Fruit fly (Drosophila melanogaster) whole organism, embryonic: ENCODE results near the gene CG42340.
A peak's percentile ranks its signal among the peaks of the same experiment; 100 is the strongest.

Source experiments
- Atf3 ChIP-seq: fragments of 200-800 bp; sonication (Bioruptor generic); optimal IDR thresholded peaks from 3 replicates; lab custom pipeline; 2016; ENCODE audit warnings: missing biosample characterization, missing genetic modification characterization
- Atf6 ChIP-seq: fragments of 200-800 bp; sonication (Bioruptor generic); IDR thresholded peaks from 2 replicates; pipeline ENCODE4 v1.3.6; 2022; ENCODE audit warnings: missing biosample characterization, missing genetic modification characterization
- CG10431 ChIP-seq: fragments of 200-800 bp; sonication (Bioruptor generic); optimal IDR thresholded peaks from 3 replicates; lab custom pipeline; 2018; ENCODE audit warnings: missing biosample characterization, mild to moderate bottlenecking, missing genetic modification characterization
- CG11247 ChIP-seq: fragments of 200-800 bp; sonication (Bioruptor generic); IDR thresholded peaks from 2 replicates; pipeline ENCODE4 v1.3.6; 2022; ENCODE audit warnings: missing biosample characterization, missing genetic modification characterization
- CG11398 ChIP-seq: fragments of 200-800 bp; sonication (Bioruptor generic); optimal IDR thresholded peaks from 2 replicates; lab custom pipeline; 2016; ENCODE audit warnings: missing biosample characterization, missing genetic modification characterization
- CG13894 ChIP-seq: fragments of 200-800 bp; sonication (Bioruptor generic); optimal IDR thresholded peaks from 3 replicates; lab custom pipeline; 2018; ENCODE audit warnings: missing biosample characterization, mild to moderate bottlenecking, missing genetic modification characterization, moderate library complexity
- CG14441 ChIP-seq: fragments of 200-800 bp; sonication (Bioruptor generic); IDR thresholded peaks from 2 replicates; pipeline ENCODE4 v1.3.6; 2022; ENCODE audit warnings: missing biosample characterization, missing genetic modification characterization
- CG14860 ChIP-seq: fragments of 200-800 bp; sonication (Bioruptor generic); IDR thresholded peaks from 3 replicates; pipeline ENCODE4 v1.3.6; 2022; ENCODE audit warnings: missing biosample characterization, missing genetic modification characterization; ENCODE audit not compliant: partially characterized antibody
- CG14965 ChIP-seq: fragments of 200-800 bp; sonication (Bioruptor generic); optimal IDR thresholded peaks from 2 replicates; lab custom pipeline; 2016; ENCODE audit warnings: missing biosample characterization, missing genetic modification characterization, borderline replicate concordance
- CG17359 ChIP-seq: fragments of 200-800 bp; sonication (Bioruptor generic); optimal IDR thresholded peaks from 3 replicates; lab custom pipeline; 2018; ENCODE audit warnings: missing biosample characterization, mild to moderate bottlenecking, missing genetic modification characterization, moderate library complexity
- CG17612 ChIP-seq: fragments of 200-800 bp; sonication (Bioruptor generic); IDR thresholded peaks from 2 replicates; pipeline ENCODE4 v1.3.6; 2022; ENCODE audit warnings: missing biosample characterization, missing genetic modification characterization
- CG18476 ChIP-seq: fragments of 200-800 bp; sonication (Bioruptor generic); optimal IDR thresholded peaks from 2 replicates; lab custom pipeline; 2016; ENCODE audit warnings: missing biosample characterization, mild to moderate bottlenecking, missing genetic modification characterization
- CG18764 ChIP-seq: fragments of 200-800 bp; sonication (Bioruptor generic); optimal IDR thresholded peaks from 3 replicates; lab custom pipeline; 2016; ENCODE audit warnings: missing biosample characterization, missing genetic modification characterization
- CG30020 ChIP-seq: fragments of 200-800 bp; optimal IDR thresholded peaks from 2 replicates; lab custom pipeline; 2019; ENCODE audit warnings: missing biosample characterization, mild to moderate bottlenecking, missing genetic modification characterization, moderate library complexity
- CG32767 ChIP-seq: fragments of 200-800 bp; sonication (Bioruptor generic); IDR thresholded peaks from 2 replicates; pipeline ENCODE4 v1.3.6; 2022; ENCODE audit warnings: missing biosample characterization, missing genetic modification characterization
- CG7357 ChIP-seq: fragments of 200-800 bp; sonication (Bioruptor generic); IDR thresholded peaks from 3 replicates; pipeline ENCODE4 v1.3.6; 2022; ENCODE audit warnings: missing biosample characterization, missing genetic modification characterization
- CG7839 ChIP-seq: fragments of 200-800 bp; sonication (Bioruptor generic); optimal IDR thresholded peaks from 3 replicates; lab custom pipeline; 2018; ENCODE audit warnings: missing biosample characterization, mild to moderate bottlenecking, missing genetic modification characterization, moderate library complexity
- CG8281 ChIP-seq: fragments of 200-800 bp; sonication (Bioruptor generic); optimal IDR thresholded peaks from 2 replicates; lab custom pipeline; 2018; ENCODE audit warnings: missing biosample characterization, mild to moderate bottlenecking, missing genetic modification characterization, moderate library complexity
- CG8924 ChIP-seq: fragments of 200-800 bp; optimal IDR thresholded peaks from 3 replicates; lab custom pipeline; 2019; ENCODE audit warnings: missing biosample characterization, mild to moderate bottlenecking, missing genetic modification characterization, moderate library complexity
- CG9797 ChIP-seq: fragments of 200-800 bp; sonication (Bioruptor generic); optimal IDR thresholded peaks from 3 replicates; lab custom pipeline; 2018; ENCODE audit warnings: missing biosample characterization, mild to moderate bottlenecking, missing genetic modification characterization
- CkIIα-i1 ChIP-seq: fragments of 200-800 bp; sonication (Bioruptor generic); IDR thresholded peaks from 2 replicates; pipeline ENCODE4 v1.3.6; 2022; ENCODE audit warnings: missing biosample characterization, missing genetic modification characterization
- Dp ChIP-seq: fragments of 200-800 bp; sonication (Bioruptor generic); optimal IDR thresholded peaks from 2 replicates; lab custom pipeline; 2018; ENCODE audit warnings: missing biosample characterization, mild to moderate bottlenecking, missing genetic modification characterization, moderate library complexity
- HLH3B ChIP-seq: fragments of 200-800 bp; sonication (Bioruptor generic); IDR thresholded peaks from 2 replicates; pipeline ENCODE4 v1.3.6; 2022; ENCODE audit warnings: missing biosample characterization, missing genetic modification characterization
- Hand ChIP-seq: fragments of 200-800 bp; sonication (Bioruptor generic); optimal IDR thresholded peaks from 2 replicates; lab custom pipeline; 2017; ENCODE audit warnings: mild to moderate bottlenecking, missing biosample characterization, missing genetic modification reagents, missing genetic modification characterization
- Lhr ChIP-seq: fragments of 200-800 bp; sonication (Bioruptor generic); optimal IDR thresholded peaks from 3 replicates; lab custom pipeline; 2017; ENCODE audit warnings: mild to moderate bottlenecking, missing biosample characterization, missing genetic modification reagents, missing genetic modification characterization
- MBD-R2 ChIP-seq: fragments of 200-800 bp; sonication (Bioruptor generic); IDR thresholded peaks from 2 replicates; pipeline ENCODE4 v1.3.6; 2022; ENCODE audit warnings: missing biosample characterization, missing genetic modification characterization
- MESR4 ChIP-seq: fragments of 200-800 bp; sonication (Bioruptor generic); optimal IDR thresholded peaks from 2 replicates; lab custom pipeline; 2018; ENCODE audit warnings: missing biosample characterization, mild to moderate bottlenecking, missing genetic modification characterization, moderate library complexity
- Max ChIP-seq: fragments of 200-800 bp; sonication (Bioruptor generic); optimal IDR thresholded peaks from 2 replicates; lab custom pipeline; 2016; ENCODE audit warnings: missing biosample characterization, mild to moderate bottlenecking, missing genetic modification characterization
- Neu2 ChIP-seq: fragments of 200-800 bp; sonication (Bioruptor generic); optimal IDR thresholded peaks from 3 replicates; lab custom pipeline; 2016; ENCODE audit warnings: missing biosample characterization, missing genetic modification characterization, borderline replicate concordance
- Sox100B ChIP-seq: fragments of 200-800 bp; sonication (Bioruptor generic); optimal IDR thresholded peaks from 3 replicates; lab custom pipeline; 2018; ENCODE audit warnings: missing biosample characterization, mild to moderate bottlenecking, missing genetic modification characterization
- Stat92E ChIP-seq, 3 experiments: fragments of >200 bp in 2 of 3; fragments of 200-800 bp in 1 of 3; sonication (Bioruptor generic) in 1 of 3; optimal IDR thresholded peaks; 2 replicates each; lab custom pipeline; 2017 to 2019; ENCODE audit warnings: missing biosample characterization in 3 of 3, missing genetic modification characterization in 3 of 3, mild to moderate bottlenecking in 1 of 3, moderate library complexity in 1 of 3
- bcd ChIP-seq: fragments of 200-800 bp; sonication (Bioruptor generic); optimal IDR thresholded peaks from 2 replicates; lab custom pipeline; 2017; ENCODE audit warnings: missing biosample characterization, mild to moderate bottlenecking, missing genetic modification characterization
- bowl ChIP-seq: fragments of 200-800 bp; sonication (Bioruptor generic); IDR thresholded peaks from 2 replicates; pipeline ENCODE4 v1.3.6; 2022; ENCODE audit warnings: missing biosample characterization, missing genetic modification characterization
- cas ChIP-seq: fragments of 200-800 bp; sonication (Bioruptor generic); IDR thresholded peaks from 2 replicates; pipeline ENCODE4 v1.3.6; 2022; ENCODE audit warnings: missing biosample characterization, missing genetic modification characterization
- chm ChIP-seq: fragments of 200-800 bp; sonication (Bioruptor generic); IDR thresholded peaks from 2 replicates; pipeline ENCODE4 v1.3.6; 2022; ENCODE audit warnings: missing biosample characterization, missing genetic modification characterization
- corto ChIP-seq: fragments of 200-800 bp; sonication (Bioruptor generic); optimal IDR thresholded peaks from 2 replicates; lab custom pipeline; 2016; ENCODE audit warnings: missing biosample characterization, mild to moderate bottlenecking, missing genetic modification characterization, moderate library complexity
- crc ChIP-seq: fragments of 200-800 bp; sonication (Bioruptor generic); optimal IDR thresholded peaks from 2 replicates; lab custom pipeline; 2016; ENCODE audit warnings: missing biosample characterization, missing genetic modification characterization
- en ChIP-seq: fragments of 200-800 bp; sonication (Bioruptor generic); optimal IDR thresholded peaks from 2 replicates; lab custom pipeline; 2016; ENCODE audit warnings: missing biosample characterization, missing genetic modification characterization
- fd102C ChIP-seq: fragments of 200-800 bp; sonication (Bioruptor generic); optimal IDR thresholded peaks from 2 replicates; lab custom pipeline; 2018; ENCODE audit warnings: missing biosample characterization, mild to moderate bottlenecking, missing genetic modification characterization, moderate library complexity
- gem ChIP-seq: fragments of 200-800 bp; sonication (Bioruptor generic); optimal IDR thresholded peaks from 2 replicates; lab custom pipeline; 2019; ENCODE audit warnings: missing biosample characterization, mild to moderate bottlenecking, missing genetic modification characterization, moderate library complexity
- gsb-n ChIP-seq: fragments of 200-800 bp; sonication (Bioruptor generic); optimal IDR thresholded peaks from 3 replicates; lab custom pipeline; 2018; ENCODE audit warnings: missing biosample characterization, mild to moderate bottlenecking, missing genetic modification characterization
- hth ChIP-seq: fragments of >200 bp; optimal IDR thresholded peaks from 2 replicates; lab custom pipeline; 2017; ENCODE audit warnings: inconsistent platforms
- insv ChIP-seq, 2 experiments: fragments of 200-800 bp; sonication (Bioruptor generic); optimal IDR thresholded peaks; 3 replicates each; lab custom pipeline; 2016 to 2018; ENCODE audit warnings: missing biosample characterization in 2 of 2, missing genetic modification characterization in 2 of 2
- kay ChIP-seq: fragments of 200-800 bp; sonication (Bioruptor generic); optimal IDR thresholded peaks from 2 replicates; lab custom pipeline; 2016; ENCODE audit warnings: missing biosample characterization, missing genetic modification characterization
- ken ChIP-seq: fragments of 200-800 bp; sonication (Bioruptor generic); IDR thresholded peaks from 3 replicates; pipeline ENCODE4 v1.3.6; 2022; ENCODE audit warnings: missing biosample characterization, missing genetic modification characterization
- luna ChIP-seq: fragments of 200-800 bp; sonication (Bioruptor generic); optimal IDR thresholded peaks from 2 replicates; lab custom pipeline; 2016; ENCODE audit warnings: missing biosample characterization, missing genetic modification characterization
- pita ChIP-seq: fragments of 200-800 bp; sonication (Bioruptor generic); optimal IDR thresholded peaks from 2 replicates; lab custom pipeline; 2017; ENCODE audit warnings: missing biosample characterization, mild to moderate bottlenecking, missing genetic modification characterization
- pzg ChIP-seq: fragments of 200-800 bp; sonication (Bioruptor generic); optimal IDR thresholded peaks from 3 replicates; lab custom pipeline; 2018; ENCODE audit warnings: missing biosample characterization, mild to moderate bottlenecking, missing genetic modification characterization, moderate library complexity
- row ChIP-seq: fragments of 200-800 bp; sonication (Bioruptor generic); IDR thresholded peaks from 3 replicates; pipeline ENCODE4 v1.3.6; 2022; ENCODE audit warnings: missing biosample characterization, missing genetic modification characterization
- salm ChIP-seq: fragments of 200-800 bp; sonication (Bioruptor generic); optimal IDR thresholded peaks from 2 replicates; lab custom pipeline; 2018; ENCODE audit warnings: missing biosample characterization, mild to moderate bottlenecking, missing genetic modification characterization
- stwl ChIP-seq: fragments of 200-800 bp; sonication (Bioruptor generic); optimal IDR thresholded peaks from 3 replicates; lab custom pipeline; 2018; ENCODE audit warnings: missing biosample characterization, mild to moderate bottlenecking, missing genetic modification characterization, moderate library complexity
- sug ChIP-seq: fragments of 200-800 bp; optimal IDR thresholded peaks from 2 replicates; lab custom pipeline; 2019; ENCODE audit warnings: missing biosample characterization, mild to moderate bottlenecking, missing genetic modification characterization, moderate library complexity

Gene CG42340

dm6 chrX:6527680-6528079, 3.6 kb upstream of the CG42340 start, which contains the start of gene CG3342 (continued):
- no peak for TF ChIP-seq gsb-n (tag; lab: Kevin White, UChicago)
- no peak for TF ChIP-seq salm
- peak; percentile 46; the same call in 2 of the 3 replicates for TF ChIP-seq row
- no peak for TF ChIP-seq chm
- no peak for TF ChIP-seq Stat92E (GFP tag; optimal IDR thresholded peaks at IDR 0.05; lab: Kevin White, UChicago)
- no peak for TF ChIP-seq CG14860 (GFP tag; lab: Robert Waterston, UW)
- no peak for TF ChIP-seq kay (GFP tag; lab: Kevin White, UChicago)
- no peak for TF ChIP-seq luna (GFP tag; lab: Kevin White, UChicago)
- no peak for TF ChIP-seq insv (GFP tag; optimal IDR thresholded peaks at IDR 0.05; lab: Kevin White, UChicago)
- TF ChIP-seq ken (GFP tag; lab: Robert Waterston, UW): no peak
- TF ChIP-seq cas: no peak
- TF ChIP-seq CG30020 (tag; lab: Kevin White, UChicago): peak; percentile 47
- no peak for TF ChIP-seq corto (GFP tag; lab: Kevin White, UChicago)
- TF ChIP-seq Atf6 (GFP tag; lab: Robert Waterston, UW): no peak
- TF ChIP-seq CG9797 (GFP tag; lab: Kevin White, UChicago): peak; percentile 9
- no peak for TF ChIP-seq CG11398
- TF ChIP-seq CG13894 (tag; lab: Kevin White, UChicago): no peak
- TF ChIP-seq CG14441: peak; percentile 73
- TF ChIP-seq gem (tag; lab: Kevin White, UChicago): peak; percentile 21
- TF ChIP-seq Dp (GFP tag; lab: Kevin White, UChicago): no peak
- TF ChIP-seq pzg (GFP tag; lab: Kevin White, UChicago): peak; percentile 4
- TF ChIP-seq CG18764 (GFP tag; lab: Kevin White, UChicago): no peak
- no peak for TF ChIP-seq CG10431 (GFP tag; lab: Kevin White, UChicago)
- TF ChIP-seq CG11247: no peak
- no peak for TF ChIP-seq Lhr (GFP tag; lab: Kevin White, UChicago)
- no peak for TF ChIP-seq CG7839
- TF ChIP-seq Neu2 (GFP tag; lab: Kevin White, UChicago): no peak
- no peak for TF ChIP-seq CG17359 (tag; lab: Kevin White, UChicago)
- TF ChIP-seq bcd: no peak
- TF ChIP-seq Hand (GFP tag; lab: Kevin White, UChicago): no peak
- TF ChIP-seq CG8281 (tag; lab: Kevin White, UChicago): no peak
- TF ChIP-seq pita: no peak
- TF ChIP-seq Max: no peak
- TF ChIP-seq MESR4: peak; percentile 5
- no peak for TF ChIP-seq CG17612 (GFP tag; lab: Robert Waterston, UW)
- no peak for TF ChIP-seq crc (GFP tag; lab: Kevin White, UChicago)
- peak; percentile 71; the same call in 2 of the 3 replicates for TF ChIP-seq CG7357
- no peak for TF ChIP-seq CG18476 (GFP tag; lab: Kevin White, UChicago)
- peak; percentile 36 for TF ChIP-seq stwl (tag; lab: Kevin White, UChicago)
- TF ChIP-seq CG14965 (GFP tag; lab: Kevin White, UChicago): no peak
- no peak for TF ChIP-seq CkIIα-i1 (GFP tag; lab: Robert Waterston, UW)
- peak; percentile 52 for TF ChIP-seq MBD-R2 (GFP tag; lab: Robert Waterston, UW)
- TF ChIP-seq sug: no peak
- TF ChIP-seq bowl (GFP tag; lab: Robert Waterston, UW): no peak
- TF ChIP-seq HLH3B (GFP tag; lab: Robert Waterston, UW): no peak
- no peak for TF ChIP-seq hth (lab: Kevin White, UChicago)
- no peak for TF ChIP-seq Atf3 (GFP tag; lab: Kevin White, UChicago)
- peak; percentile 17 for TF ChIP-seq CG8924 (tag; lab: Kevin White, UChicago)
- no peak for TF ChIP-seq fd102C (GFP tag; lab: Kevin White, UChicago)
- TF ChIP-seq en: no peak
- TF ChIP-seq CG32767 (GFP tag; lab: Robert Waterston, UW): no peak
- TF ChIP-seq Sox100B (GFP tag; lab: Kevin White, UChicago): no peak
